Worm (Caenorhabditis elegans) whole organism, L1 larva: ENCODE results near the gene luc-7L.

Experiments used
- C04F5.9 ChIP-seq: sonication (generic microtip); optimal IDR thresholded peaks from 2 replicates; lab custom pipeline; 2016; ENCODE audit warnings: missing genetic modification characterization, missing compliant biosample characterization
- C16A3.4 ChIP-seq: fragments of 150-350 bp; optimal IDR thresholded peaks from 2 replicates; lab custom pipeline; 2014; ENCODE audit warnings: missing biosample characterization, missing genetic modification characterization
- C34B4.2 ChIP-seq: sonication (generic microtip); optimal IDR thresholded peaks from 2 replicates; lab custom pipeline; 2017; ENCODE audit warnings: mild to moderate bottlenecking, missing genetic modification characterization, missing compliant biosample characterization
- Y116A8C.19 ChIP-seq: sonication (generic microtip); optimal IDR thresholded peaks from 2 replicates; lab custom pipeline; 2016; ENCODE audit warnings: missing compliant biosample characterization, missing genetic modification characterization, borderline replicate concordance
- aha-1 ChIP-seq: fragments of 150-350 bp; optimal IDR thresholded peaks from 2 replicates; lab custom pipeline; 2014; ENCODE audit warnings: missing biosample characterization, missing genetic modification characterization
- ama-1 ChIP-seq: fragments of 150-350 bp; optimal IDR thresholded peaks from 2 replicates; lab custom pipeline; 2014
- blmp-1 ChIP-seq: fragments of 150-350 bp; optimal IDR thresholded peaks from 2 replicates; lab custom pipeline; 2014; ENCODE audit warnings: missing biosample characterization, missing genetic modification characterization
- ceh-63 ChIP-seq: fragments of 200-800 bp; sonication (Bioruptor generic); optimal IDR thresholded peaks from 2 replicates; lab custom pipeline; 2018; ENCODE audit warnings: mild to moderate bottlenecking, missing genetic modification characterization, missing compliant biosample characterization
- ceh-8 ChIP-seq: fragments of 200-800 bp; sonication (Bioruptor generic); optimal IDR thresholded peaks from 2 replicates; lab custom pipeline; 2018; ENCODE audit warnings: mild to moderate bottlenecking, missing genetic modification characterization, moderate library complexity, missing compliant biosample characterization
- ceh-82 ChIP-seq, 3 experiments: fragments of 150-350 bp in 1 of 3; sonication (generic microtip) in 2 of 3; optimal IDR thresholded peaks; 2 replicates each; lab custom pipeline; 2014 to 2017; ENCODE audit warnings: missing biosample characterization in 3 of 3, missing genetic modification characterization in 3 of 3
- dpl-1 ChIP-seq, 3 experiments: fragments of 150-350 bp in 2 of 3; sonication (generic microtip) in 1 of 3; optimal IDR thresholded peaks; 2 replicates each; lab custom pipeline; 2014 to 2017; ENCODE audit warnings: missing biosample characterization in 3 of 3, missing genetic modification characterization in 3 of 3, missing genetic modification reagents in 3 of 3
- dsc-1 ChIP-seq: sonication (generic microtip); optimal IDR thresholded peaks from 2 replicates; lab custom pipeline; 2016; ENCODE audit warnings: mild to moderate bottlenecking, missing genetic modification characterization, missing compliant biosample characterization
- efl-1 ChIP-seq, 4 experiments: fragments of 150-350 bp; optimal IDR thresholded peaks in 3 of 4; peaks in 1 of 4; 1 replicate in 1 of 4; 2 replicates in 3 of 4; lab custom pipeline; 2014; ENCODE audit warnings: missing biosample characterization in 2 of 4, missing genetic modification characterization in 2 of 4, missing genetic modification reagents in 2 of 4
- egl-27 ChIP-seq, 2 experiments: fragments of 150-350 bp in 1 of 2; sonication (generic microtip); optimal IDR thresholded peaks; 3 replicates each; lab custom pipeline; 2017 to 2018; ENCODE audit warnings: missing biosample characterization in 2 of 2, missing genetic modification characterization in 2 of 2, missing genetic modification reagents in 2 of 2
- fkh-8 ChIP-seq: sonication (generic microtip); optimal IDR thresholded peaks from 2 replicates; lab custom pipeline; 2016; ENCODE audit warnings: mild to moderate bottlenecking, missing genetic modification characterization, missing compliant biosample characterization
- fos-1 ChIP-seq: fragments of 150-350 bp; optimal IDR thresholded peaks from 2 replicates; lab custom pipeline; 2014; ENCODE audit warnings: missing biosample characterization, missing genetic modification characterization
- grh-1 ChIP-seq: fragments of 200-800 bp; sonication (Bioruptor generic); IDR thresholded peaks from 2 replicates; pipeline ENCODE4 v1.3.6; 2022; ENCODE audit warnings: missing genetic modification reagents, missing genetic modification characterization, missing compliant biosample characterization
- hlh-17 ChIP-seq: fragments of 200-800 bp; sonication (Bioruptor generic); optimal IDR thresholded peaks from 2 replicates; lab custom pipeline; 2018; ENCODE audit warnings: missing genetic modification characterization, mild to moderate bottlenecking, missing compliant biosample characterization, moderate library complexity, borderline replicate concordance
- hlh-4 ChIP-seq: sonication (generic microtip); optimal IDR thresholded peaks from 2 replicates; lab custom pipeline; 2016; ENCODE audit warnings: mild to moderate bottlenecking, missing genetic modification characterization, missing compliant biosample characterization
- hpl-2 ChIP-seq: fragments of 150-350 bp; optimal IDR thresholded peaks from 2 replicates; lab custom pipeline; 2014; ENCODE audit warnings: missing biosample characterization, missing genetic modification reagents, missing genetic modification characterization
- irx-1 ChIP-seq: sonication (generic microtip); optimal IDR thresholded peaks from 2 replicates; lab custom pipeline; 2016; ENCODE audit warnings: missing genetic modification characterization, missing compliant biosample characterization
- jun-1 ChIP-seq: fragments of 150-350 bp; optimal IDR thresholded peaks from 2 replicates; lab custom pipeline; 2014; ENCODE audit warnings: missing biosample characterization, missing genetic modification reagents, missing genetic modification characterization
- lin-13 ChIP-seq: fragments of 150-350 bp; optimal IDR thresholded peaks from 2 replicates; lab custom pipeline; 2014; ENCODE audit warnings: missing biosample characterization, missing genetic modification reagents, missing genetic modification characterization
- lin-15B ChIP-seq: fragments of 150-350 bp; sonication (generic microtip); optimal IDR thresholded peaks from 3 replicates; lab custom pipeline; 2014; ENCODE audit warnings: missing biosample characterization, missing genetic modification characterization
- lin-35 ChIP-seq, 2 experiments: fragments of 150-350 bp; optimal IDR thresholded peaks; 2 replicates each; lab custom pipeline; 2014; ENCODE audit warnings: missing biosample characterization in 2 of 2, missing genetic modification characterization in 2 of 2, missing genetic modification reagents in 2 of 2
- nhr-11 ChIP-seq: fragments of 150-350 bp; optimal IDR thresholded peaks from 2 replicates; lab custom pipeline; 2014; ENCODE audit warnings: missing biosample characterization, missing genetic modification characterization
- nhr-12 ChIP-seq: sonication (generic microtip); optimal IDR thresholded peaks from 2 replicates; lab custom pipeline; 2017; ENCODE audit warnings: missing biosample characterization, missing genetic modification characterization
- nhr-237 ChIP-seq: fragments of 150-350 bp; optimal IDR thresholded peaks from 2 replicates; lab custom pipeline; 2014; ENCODE audit warnings: missing biosample characterization, missing genetic modification characterization
- nhr-28 ChIP-seq: fragments of 150-350 bp; optimal IDR thresholded peaks from 2 replicates; lab custom pipeline; 2014; ENCODE audit warnings: missing biosample characterization, missing genetic modification characterization
- nhr-71 ChIP-seq: sonication (generic microtip); optimal IDR thresholded peaks from 2 replicates; lab custom pipeline; 2016; ENCODE audit warnings: mild to moderate bottlenecking, missing genetic modification characterization, moderate library complexity, missing compliant biosample characterization
- nhr-77 ChIP-seq: fragments of 150-350 bp; optimal IDR thresholded peaks from 2 replicates; lab custom pipeline; 2014; ENCODE audit warnings: missing biosample characterization, missing genetic modification characterization
- nhr-84 ChIP-seq: sonication (generic microtip); optimal IDR thresholded peaks from 2 replicates; lab custom pipeline; 2017; ENCODE audit warnings: missing biosample characterization, missing genetic modification characterization
- nhr-85 ChIP-seq: sonication (generic microtip); peaks from one replicate; lab custom pipeline; 2016; ENCODE audit warnings: missing genetic modification characterization, inconsistent platforms, missing compliant biosample characterization
- nhr-90 ChIP-seq: sonication (generic microtip); optimal IDR thresholded peaks from 2 replicates; lab custom pipeline; 2016; ENCODE audit warnings: mild to moderate bottlenecking, missing genetic modification characterization, missing compliant biosample characterization; ENCODE audit not compliant: poor library complexity
- pag-3 ChIP-seq: sonication (generic microtip); optimal IDR thresholded peaks from 2 replicates; lab custom pipeline; 2017; ENCODE audit warnings: missing genetic modification characterization, mild to moderate bottlenecking, missing compliant biosample characterization, antibody characterized with exemption, borderline replicate concordance; ENCODE audit not compliant: insufficient read depth
- pax-3 ChIP-seq: fragments of 200-800 bp; sonication (Bioruptor generic); optimal IDR thresholded peaks from 2 replicates; lab custom pipeline; 2018; ENCODE audit warnings: mild to moderate bottlenecking, missing genetic modification characterization, moderate library complexity, missing compliant biosample characterization
- pqm-1 ChIP-seq: sonication (generic microtip); optimal IDR thresholded peaks from 3 replicates; lab custom pipeline; 2017; ENCODE audit warnings: missing biosample characterization, missing genetic modification characterization
- snpc-4 ChIP-seq: fragments of 150-350 bp; optimal IDR thresholded peaks from 2 replicates; lab custom pipeline; 2014; ENCODE audit warnings: missing biosample characterization, missing genetic modification characterization
- snu-23 ChIP-seq: sonication (generic microtip); optimal IDR thresholded peaks from 2 replicates; lab custom pipeline; 2016; ENCODE audit warnings: missing genetic modification characterization, missing compliant biosample characterization
- swsn-7 ChIP-seq: sonication (generic microtip); optimal IDR thresholded peaks from 2 replicates; lab custom pipeline; 2016; ENCODE audit warnings: missing genetic modification characterization, missing compliant biosample characterization
- tbx-2 ChIP-seq: sonication (generic microtip); optimal IDR thresholded peaks from 2 replicates; lab custom pipeline; 2016; ENCODE audit warnings: missing genetic modification characterization, missing compliant biosample characterization
- tlp-1 ChIP-seq: fragments of 150-350 bp; optimal IDR thresholded peaks from 2 replicates; lab custom pipeline; 2014; ENCODE audit warnings: missing biosample characterization, missing genetic modification characterization
- unc-130 ChIP-seq: fragments of 150-350 bp; optimal IDR thresholded peaks from 2 replicates; lab custom pipeline; 2017; ENCODE audit warnings: missing biosample characterization, missing genetic modification characterization, inconsistent platforms
- unc-62 ChIP-seq: fragments of 150-350 bp; optimal IDR thresholded peaks from 2 replicates; lab custom pipeline; 2014; ENCODE audit warnings: missing biosample characterization, missing genetic modification reagents, missing genetic modification characterization
- unc-86 ChIP-seq: sonication (generic microtip); optimal IDR thresholded peaks from 2 replicates; lab custom pipeline; 2016; ENCODE audit warnings: missing genetic modification characterization, missing compliant biosample characterization
- unc-98 ChIP-seq: fragments of 200-800 bp; sonication (Bioruptor generic); IDR thresholded peaks from 2 replicates; pipeline ENCODE4 v1.3.6; 2022; ENCODE audit warnings: missing genetic modification characterization, missing compliant biosample characterization
- xbp-1 ChIP-seq: sonication (generic microtip); optimal IDR thresholded peaks from 2 replicates; lab custom pipeline; 2016; ENCODE audit warnings: missing genetic modification characterization, missing compliant biosample characterization
- zag-1 ChIP-seq: fragments of 150-350 bp; optimal IDR thresholded peaks from 2 replicates; lab custom pipeline; 2014; ENCODE audit warnings: missing biosample characterization, missing genetic modification characterization
- zip-4 ChIP-seq: fragments of 200-800 bp; sonication (Bioruptor generic); optimal IDR thresholded peaks from 2 replicates; lab custom pipeline; 2018; ENCODE audit warnings: mild to moderate bottlenecking, missing genetic modification characterization, moderate library complexity, missing compliant biosample characterization
- ztf-11 ChIP-seq, 2 experiments: sonication (generic microtip); optimal IDR thresholded peaks; 2 replicates each; lab custom pipeline; 2016 to 2017; ENCODE audit warnings: missing genetic modification characterization in 2 of 2, missing biosample characterization in 1 of 2, missing compliant biosample characterization in 1 of 2

The luc-7L gene

ce11 chrII:7707383-7707782, at the start of gene luc-7L:
Gene luc-7L, minus strand, starts transcription at chrII:7707483.
- no peak for TF ChIP-seq tbx-2 (tag; lab: Kevin White, UChicago)
- TF ChIP-seq irx-1 (tag; lab: Kevin White, UChicago), result no peak
- no peak for TF ChIP-seq pqm-1 (tag; lab: Kevin White, UChicago)
- no peak for TF ChIP-seq ama-1 (lab: Kevin White, UChicago)
- TF ChIP-seq snu-23 (GFP tag; lab: Kevin White, UChicago), result no peak
- TF ChIP-seq blmp-1 (tag; lab: Kevin White, UChicago), result no peak
- TF ChIP-seq nhr-237 (tag; lab: Kevin White, UChicago), result no peak
- TF ChIP-seq nhr-12 (tag; lab: Kevin White, UChicago), result no peak
- no peak for TF ChIP-seq nhr-90 (tag; lab: Kevin White, UChicago)
- no peak for TF ChIP-seq jun-1 (tag; lab: Kevin White, UChicago)
- no peak for TF ChIP-seq fkh-8 (tag; lab: Kevin White, UChicago)
- no peak for TF ChIP-seq lin-15B (tag; lab: Kevin White, UChicago)
- TF ChIP-seq dpl-1 (GFP tag; optimal IDR thresholded peaks at IDR 0.05; lab: Kevin White, UChicago), result no peak
- TF ChIP-seq hlh-17 (GFP tag; lab: Kevin White, UChicago), result no peak
- TF ChIP-seq xbp-1 (tag; lab: Kevin White, UChicago), result no peak
- TF ChIP-seq nhr-84 (tag; lab: Kevin White, UChicago), result no peak
- no peak for TF ChIP-seq pag-3 (tag; lab: Kevin White, UChicago)
- no peak for TF ChIP-seq nhr-77 (tag; lab: Kevin White, UChicago)
- TF ChIP-seq unc-86 (tag; lab: Kevin White, UChicago), result no peak
- TF ChIP-seq hpl-2 (GFP tag; lab: Kevin White, UChicago), result no peak

ce11 chrII:7756810-7757209, 49.5 kb upstream of the luc-7L start:
- TF ChIP-seq snpc-4 (tag; lab: Kevin White, UChicago), result no peak
- TF ChIP-seq nhr-12 (tag; lab: Kevin White, UChicago), result no peak
- TF ChIP-seq unc-62 (GFP tag; lab: Kevin White, UChicago), result no peak
- TF ChIP-seq C16A3.4 (tag; lab: Kevin White, UChicago), result peak; percentile 73
- TF ChIP-seq hpl-2 (GFP tag; lab: Kevin White, UChicago), result peak; percentile 2
- TF ChIP-seq grh-1 (GFP tag; lab: Robert Waterston, UW), result peak; percentile 37; the same call in 1 of the 2 replicates
- no peak for TF ChIP-seq fos-1
- no peak for TF ChIP-seq ztf-11 (tag; optimal IDR thresholded peaks at IDR 0.05; lab: Kevin White, UChicago)
- TF ChIP-seq ceh-63 (GFP tag; lab: Kevin White, UChicago), result no peak
- peak; percentile 23 for TF ChIP-seq xbp-1 (tag; lab: Kevin White, UChicago)
- TF ChIP-seq unc-98, result no peak
- peak; percentile 37 for TF ChIP-seq swsn-7 (tag; lab: Kevin White, UChicago)
- peak; percentile 63 for TF ChIP-seq unc-130 (tag; lab: Kevin White, UChicago)
- no peak for TF ChIP-seq zag-1
- peak; percentile 88 for TF ChIP-seq nhr-85 (tag; lab: Kevin White, UChicago)
- no peak for TF ChIP-seq zip-4
- no peak for TF ChIP-seq C34B4.2 (tag; lab: Kevin White, UChicago)
- no peak for TF ChIP-seq unc-86 (tag; lab: Kevin White, UChicago)
- TF ChIP-seq tlp-1 (tag; lab: Kevin White, UChicago), result no peak
- TF ChIP-seq lin-35 (GFP tag; optimal IDR thresholded peaks at IDR 0.05; lab: Kevin White, UChicago), result peak; percentile 23 to 75
- no peak for TF ChIP-seq nhr-28 (tag; lab: Kevin White, UChicago)
- no peak for TF ChIP-seq hlh-4 (tag; lab: Kevin White, UChicago)
- no peak for TF ChIP-seq Y116A8C.19 (tag; lab: Kevin White, UChicago)
- peak; percentile 48 for TF ChIP-seq tbx-2 (tag; lab: Kevin White, UChicago)
- TF ChIP-seq nhr-11, result no peak
- peak; percentile 32 to 53 for TF ChIP-seq efl-1 (optimal IDR thresholded peaks at IDR 0.05; lab: Kevin White, UChicago)
- peak in 1 of 2 experiments; percentile 0 for TF ChIP-seq efl-1 (GFP tag; optimal IDR thresholded peaks at IDR 0.05 in 1 of 2; lab: Kevin White, UChicago)
- no peak for TF ChIP-seq C04F5.9 (tag; lab: Kevin White, UChicago)
- TF ChIP-seq egl-27 (tag; optimal IDR thresholded peaks at IDR 0.05; lab: Kevin White, UChicago), result no peak
- no peak for TF ChIP-seq pax-3 (tag; lab: Kevin White, UChicago)
- TF ChIP-seq ceh-82 (tag; optimal IDR thresholded peaks at IDR 0.05; lab: Kevin White, UChicago), result peak in 1 of 3 experiments; percentile 27
- peak; percentile 83 for TF ChIP-seq nhr-71 (tag; lab: Kevin White, UChicago)
- no peak for TF ChIP-seq aha-1
- no peak for TF ChIP-seq ceh-8 (GFP tag; lab: Kevin White, UChicago)
- TF ChIP-seq lin-13 (GFP tag; lab: Kevin White, UChicago), result peak; percentile 11
- TF ChIP-seq nhr-237 (tag; lab: Kevin White, UChicago), result no peak
- TF ChIP-seq dsc-1, result no peak
